Worm (Caenorhabditis elegans) whole organism, young adult: ENCODE data around the gene srt-20.

Experiments
- let-526 ChIP-seq: fragments of 200-800 bp; sonication (Bioruptor generic); IDR thresholded peaks from 2 replicates; pipeline ENCODE4 v1.3.6; 2022; ENCODE audit warnings: missing genetic modification reagents, missing genetic modification characterization, missing compliant biosample characterization
- nhr-80 ChIP-seq: sonication (generic microtip); optimal IDR thresholded peaks from 2 replicates; lab custom pipeline; 2016; ENCODE audit warnings: missing genetic modification characterization, missing compliant biosample characterization

DNA sequence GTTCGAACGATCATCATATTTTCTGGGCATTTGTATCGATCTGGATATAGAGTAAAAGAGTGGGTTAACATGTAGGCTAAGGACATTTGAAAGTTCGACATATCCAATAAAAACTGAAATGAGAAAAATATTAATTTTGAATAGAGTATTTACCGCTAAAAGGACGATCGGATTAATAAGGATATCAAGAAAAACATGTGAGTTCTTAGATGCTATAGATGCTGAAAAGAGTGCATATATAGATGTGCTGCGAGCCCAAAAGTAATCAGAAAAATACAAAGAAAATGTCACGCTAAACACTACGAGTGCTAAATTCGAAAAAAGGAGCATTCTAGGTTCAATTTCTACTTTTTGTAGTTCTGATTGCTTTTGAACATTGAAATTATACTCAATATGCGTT, 36.2 kb downstream of the srt-20 start, which contains the start of gene srt-12:
- TF ChIP-seq nhr-80 (no peak), let-526 (GFP tag; lab: Robert Waterston, UW) (no peak)
